Fruit fly (Drosophila melanogaster): ENCODE measurements around the gene CG11584.
A peak's percentile ranks its signal among the peaks of the same experiment; 100 is the strongest.

Gene CG11584

DNA sequence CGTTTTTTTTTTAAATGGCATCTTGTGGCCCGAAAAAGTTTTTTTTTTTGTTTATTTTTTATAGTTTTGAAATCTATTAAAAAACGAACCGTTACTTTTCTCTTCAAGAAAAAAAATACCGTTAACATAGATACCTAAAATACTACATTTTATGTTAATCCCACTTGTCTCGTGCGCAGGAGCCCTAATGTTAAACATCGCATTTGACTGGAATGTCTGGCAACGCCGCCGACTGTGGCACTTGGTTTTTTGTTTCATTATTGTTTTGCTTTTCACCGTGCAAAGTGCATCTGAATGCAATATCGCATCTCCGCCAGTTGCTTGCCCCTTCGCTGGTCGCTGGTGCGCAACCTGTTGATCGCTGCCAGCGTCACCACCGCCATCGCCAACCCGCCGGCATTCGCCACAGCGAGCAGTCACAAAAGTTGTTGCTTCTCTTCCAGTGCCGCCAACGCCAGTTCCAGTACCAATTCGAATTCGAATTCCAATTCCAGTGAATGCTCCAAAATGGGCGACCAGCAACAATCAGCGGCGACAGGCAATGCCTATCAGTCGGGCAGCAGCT is 19.2 kb downstream of the CG11584 start, which contains the start of gene CG11590:
Gene CG11590, plus strand, starts transcription at position 212 of the 565 bp plus-strand sequence.
- no peak for TF ChIP-seq gt (GFP tag; IDR thresholded peaks at IDR 0.05)
- TF ChIP-seq Sin3A (optimal IDR thresholded peaks at IDR 0.05), result no peak
- no peak for TF ChIP-seq cad (GFP tag; optimal IDR thresholded peaks at IDR 0.05)
- TF ChIP-seq dmrt11E (tag; optimal IDR thresholded peaks at IDR 0.05), result no peak
- TF ChIP-seq Dll (GFP tag; IDR thresholded peaks at IDR 0.05; ENCODE audit: partially characterized antibody), result peak; percentile 36; the same call in 1 of the 4 replicates
- TF ChIP-seq Ets65A (GFP tag), result no peak
- no peak for TF ChIP-seq hb (GFP tag; IDR thresholded peaks at IDR 0.05; ENCODE audit: partially characterized antibody)
- no peak for TF ChIP-seq CG12391 (tag; optimal IDR thresholded peaks at IDR 0.05)
- TF ChIP-seq vnd (GFP tag; IDR thresholded peaks at IDR 0.05; ENCODE audit: partially characterized antibody), result no peak
- TF ChIP-seq grau (tag; optimal IDR thresholded peaks at IDR 0.05), result no peak
- TF ChIP-seq E2f1 (GFP tag; IDR thresholded peaks at IDR 0.05), result no peak
- no peak for TF ChIP-seq ab (GFP tag; optimal IDR thresholded peaks at IDR 0.05)
- no peak for TF ChIP-seq sug (tag; optimal IDR thresholded peaks at IDR 0.05)
- no peak for TF ChIP-seq kay (GFP tag; optimal IDR thresholded peaks at IDR 0.05)
- TF ChIP-seq CG4424 (GFP tag; optimal IDR thresholded peaks at IDR 0.05), result no peak
- no peak for TF ChIP-seq pita (GFP tag; optimal IDR thresholded peaks at IDR 0.05)
- no peak for TF ChIP-seq slp2 (GFP tag; optimal IDR thresholded peaks at IDR 0.05)
- TF ChIP-seq shn (GFP tag; optimal IDR thresholded peaks at IDR 0.05), result no peak
- no peak for TF ChIP-seq jigr1 (GFP tag; IDR thresholded peaks at IDR 0.05)
- peak; percentile 38 for TF ChIP-seq MESR4 (GFP tag; optimal IDR thresholded peaks at IDR 0.05)
- TF ChIP-seq Jarid2 (GFP tag; optimal IDR thresholded peaks at IDR 0.05), result no peak
- TF ChIP-seq salm (tag; optimal IDR thresholded peaks at IDR 0.05), result no peak
- TF ChIP-seq CG12659 (GFP tag; optimal IDR thresholded peaks at IDR 0.05), result no peak
- no peak for TF ChIP-seq CG8924 (tag; optimal IDR thresholded peaks at IDR 0.05)
- TF ChIP-seq crp (GFP tag; optimal IDR thresholded peaks at IDR 0.05), result peak in 1 of 2 experiments; percentile 28
- TF ChIP-seq Dad (GFP tag; optimal IDR thresholded peaks at IDR 0.05), result no peak
- no peak for TF ChIP-seq stc (GFP tag; IDR thresholded peaks at IDR 0.05)
- no peak for TF ChIP-seq pan (optimal IDR thresholded peaks at IDR 0.05)
- TF ChIP-seq pan (GFP tag; optimal IDR thresholded peaks at IDR 0.05 in 1 of 2, IDR thresholded peaks at IDR 0.05 in 1 of 2), result no peak
- TF ChIP-seq NK7.1 (GFP tag; optimal IDR thresholded peaks at IDR 0.05), result no peak
- no peak for TF ChIP-seq CG6791 (GFP tag; IDR thresholded peaks at IDR 0.05; ENCODE audit: partially characterized antibody)
- TF ChIP-seq bab2 (GFP tag; optimal IDR thresholded peaks at IDR 0.05), result no peak
- no peak for TF ChIP-seq CoRest (tag; optimal IDR thresholded peaks at IDR 0.05)
- no peak for TF ChIP-seq gfzf (GFP tag; optimal IDR thresholded peaks at IDR 0.05)
- no peak for TF ChIP-seq Meics (GFP tag; optimal IDR thresholded peaks at IDR 0.05)
- TF ChIP-seq MBD-R2 (GFP tag; IDR thresholded peaks at IDR 0.05), result peak; percentile 84
- no peak for TF ChIP-seq Mes4 (GFP tag; optimal IDR thresholded peaks at IDR 0.05)
- peak; percentile 59 for TF ChIP-seq E2f2 (GFP tag; IDR thresholded peaks at IDR 0.05)
- TF ChIP-seq pfk (GFP tag; optimal IDR thresholded peaks at IDR 0.05), result no peak
- TF ChIP-seq CG7745 (tag; optimal IDR thresholded peaks at IDR 0.05), result no peak
- no peak for TF ChIP-seq lov (optimal IDR thresholded peaks at IDR 0.05)
- TF ChIP-seq lov (GFP tag; IDR thresholded peaks at IDR 0.05), result no peak
- no peak for TF ChIP-seq fru (optimal IDR thresholded peaks at IDR 0.05)
- no peak for TF ChIP-seq CG3281 (GFP tag; optimal IDR thresholded peaks at IDR 0.05)
- TF ChIP-seq CG4282 (GFP tag; optimal IDR thresholded peaks at IDR 0.05), result no peak
- no peak for TF ChIP-seq CG2678 (tag; optimal IDR thresholded peaks at IDR 0.05)
- TF ChIP-seq prd (optimal IDR thresholded peaks at IDR 0.05), result no peak
- no peak for TF ChIP-seq prd (GFP tag; IDR thresholded peaks at IDR 0.05)
- TF ChIP-seq Hsf (GFP tag; optimal IDR thresholded peaks at IDR 0.05), result no peak
- no peak for TF ChIP-seq scrt (GFP tag; optimal IDR thresholded peaks at IDR 0.05)
- no peak for TF ChIP-seq ap (GFP tag; IDR thresholded peaks at IDR 0.05)
- no peak for TF ChIP-seq crc (GFP tag; optimal IDR thresholded peaks at IDR 0.05)
- TF ChIP-seq sob (GFP tag; IDR thresholded peaks at IDR 0.05), result no peak
